Worm (Caenorhabditis elegans) whole organism, mixed stage, embryonic: ENCODE measurements around the gene Y43F8B.29.

Experiments
- hlh-1 ChIP-seq: fragments of 150-350 bp; optimal IDR thresholded peaks from 2 replicates; lab custom pipeline; 2014; ENCODE audit warnings: missing biosample characterization, missing genetic modification reagents, missing genetic modification characterization
- lin-13 ChIP-seq: fragments of 150-350 bp; optimal IDR thresholded peaks from 2 replicates; lab custom pipeline; 2014; ENCODE audit warnings: missing biosample characterization, missing genetic modification characterization
- lin-32 ChIP-seq: fragments of 200-800 bp; sonication (Bioruptor generic); optimal IDR thresholded peaks from 2 replicates; lab custom pipeline; 2018; ENCODE audit warnings: mild to moderate bottlenecking, missing genetic modification characterization, missing compliant biosample characterization
- mep-1 ChIP-seq: fragments of 150-350 bp; optimal IDR thresholded peaks from 2 replicates; lab custom pipeline; 2017; ENCODE audit warnings: missing biosample characterization, missing genetic modification reagents, missing genetic modification characterization, inconsistent platforms
- nhr-28 ChIP-seq: fragments of 150-350 bp; optimal IDR thresholded peaks from 2 replicates; lab custom pipeline; 2014; ENCODE audit warnings: missing biosample characterization, missing genetic modification characterization
- nhr-76 ChIP-seq: sonication (generic microtip); optimal IDR thresholded peaks from 2 replicates; lab custom pipeline; 2017; ENCODE audit warnings: missing biosample characterization, missing genetic modification characterization
- snpc-4 ChIP-seq: fragments of 150-350 bp; optimal IDR thresholded peaks from 2 replicates; lab custom pipeline; 2014; ENCODE audit warnings: missing biosample characterization, missing genetic modification characterization
- sptf-1 ChIP-seq: sonication (generic microtip); optimal IDR thresholded peaks from 2 replicates; lab custom pipeline; 2017; ENCODE audit warnings: mild to moderate bottlenecking, missing genetic modification characterization, moderate library complexity, missing compliant biosample characterization
- unc-120 ChIP-seq: sonication (generic microtip); optimal IDR thresholded peaks from 2 replicates; lab custom pipeline; 2017; ENCODE audit warnings: missing genetic modification characterization, missing compliant biosample characterization; ENCODE audit not compliant: poor library complexity, severe bottlenecking
- unc-39 ChIP-seq: fragments of 150-350 bp; optimal IDR thresholded peaks from 2 replicates; lab custom pipeline; 2014; ENCODE audit warnings: missing biosample characterization, missing genetic modification characterization
- unc-62 ChIP-seq: fragments of 150-350 bp; optimal IDR thresholded peaks from 2 replicates; lab custom pipeline; 2014; ENCODE audit warnings: missing biosample characterization, missing genetic modification reagents, missing genetic modification characterization

DNA sequence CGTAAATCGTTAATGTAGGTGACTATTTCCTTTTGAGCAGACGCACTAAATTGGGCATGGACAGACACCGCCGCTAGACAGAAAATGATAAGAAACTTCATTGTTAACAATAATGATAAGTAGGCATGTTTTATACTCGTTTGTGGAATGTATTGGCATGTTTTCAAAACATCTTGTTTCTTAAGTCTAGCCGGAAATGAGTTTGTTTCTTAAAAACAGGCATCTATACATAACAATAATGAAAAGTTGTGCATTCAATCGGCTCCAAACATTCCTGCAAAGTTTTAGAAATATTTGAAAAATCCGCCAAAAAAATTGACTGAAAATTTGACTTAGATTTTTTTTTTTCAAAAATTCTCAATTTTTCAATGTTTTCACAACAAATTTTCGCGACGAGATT lies 4.2 kb downstream of the Y43F8B.29 start, which contains the start of gene scl-21:
- TF ChIP-seq unc-39 = no peak
- no peak for TF ChIP-seq lin-32
- no peak for TF ChIP-seq mep-1
- TF ChIP-seq unc-62 (GFP tag; lab: Kevin White, UChicago) = no peak
- no peak for TF ChIP-seq nhr-28 (tag; lab: Kevin White, UChicago)
- no peak for TF ChIP-seq unc-120 (tag; lab: Kevin White, UChicago)
- TF ChIP-seq hlh-1 (tag; lab: Kevin White, UChicago) = no peak
- TF ChIP-seq snpc-4 (tag; lab: Kevin White, UChicago) = no peak
- no peak for TF ChIP-seq lin-13 (tag; lab: Kevin White, UChicago)
- TF ChIP-seq nhr-76 (tag; lab: Kevin White, UChicago) = no peak
- TF ChIP-seq sptf-1 (tag; lab: Kevin White, UChicago) = no peak
